Worm (Caenorhabditis elegans) whole organism, L4 larva: ENCODE measurements around the gene C45G9.12.

Experiments
- D1046.2 ChIP-seq: fragments of 200-800 bp; sonication (Bioruptor generic); IDR thresholded peaks from 2 replicates; pipeline ENCODE4 v1.3.6; 2022; ENCODE audit warnings: missing genetic modification characterization, missing compliant biosample characterization
- F44E2.7 ChIP-seq: fragments of 200-800 bp; sonication (Bioruptor generic); IDR thresholded peaks from 2 replicates; pipeline ENCODE4 v2.1.2; 2022; ENCODE audit warnings: missing genetic modification characterization, missing compliant biosample characterization
- T20F7.1 ChIP-seq: fragments of 200-800 bp; sonication (Bioruptor generic); optimal IDR thresholded peaks from 2 replicates; lab custom pipeline; 2018; ENCODE audit warnings: mild to moderate bottlenecking, missing genetic modification characterization, missing compliant biosample characterization
- aha-1 ChIP-seq: fragments of 150-350 bp; peaks from one replicate; lab custom pipeline; 2014; ENCODE audit warnings: missing biosample characterization, missing genetic modification characterization
- ceh-28 ChIP-seq: fragments of 150-350 bp; optimal IDR thresholded peaks from 2 replicates; lab custom pipeline; 2014; ENCODE audit warnings: missing biosample characterization, missing genetic modification reagents, missing genetic modification characterization
- ceh-32 ChIP-seq: sonication (generic microtip); optimal IDR thresholded peaks from 2 replicates; lab custom pipeline; 2016; ENCODE audit warnings: mild to moderate bottlenecking, missing genetic modification characterization, missing compliant biosample characterization; ENCODE audit not compliant: poor library complexity
- ceh-82 ChIP-seq: sonication (generic microtip); optimal IDR thresholded peaks from 2 replicates; lab custom pipeline; 2017; ENCODE audit warnings: missing biosample characterization, missing genetic modification characterization
- ctbp-1 ChIP-seq: fragments of 200-800 bp; sonication (Bioruptor generic); IDR thresholded peaks from 2 replicates; pipeline ENCODE4 v1.3.6; 2022; ENCODE audit warnings: missing genetic modification reagents, missing genetic modification characterization, missing compliant biosample characterization
- daf-12 ChIP-seq: fragments of 150-350 bp; optimal IDR thresholded peaks from 2 replicates; lab custom pipeline; 2014; ENCODE audit warnings: missing biosample characterization, missing genetic modification reagents, missing genetic modification characterization
- daf-16 ChIP-seq, 3 experiments: sonication (generic microtip); optimal IDR thresholded peaks; 2 replicates each; lab custom pipeline; 2016 to 2017; ENCODE audit warnings: missing genetic modification characterization in 3 of 3, missing genetic modification reagents in 3 of 3, mild to moderate bottlenecking in 2 of 3, missing compliant biosample characterization in 2 of 3, missing biosample characterization in 1 of 3, moderate library complexity in 1 of 3
- daf-19 ChIP-seq: fragments of 200-800 bp; sonication (Bioruptor generic); conservative IDR thresholded peaks from 2 replicates; pipeline ENCODE4 v1.3.6; 2022; ENCODE audit warnings: missing genetic modification characterization, missing compliant biosample characterization
- dmd-6 ChIP-seq: fragments of 200-800 bp; sonication (Bioruptor generic); IDR thresholded peaks from 2 replicates; pipeline ENCODE4 v1.3.6; 2022; ENCODE audit warnings: missing genetic modification reagents, missing genetic modification characterization, missing compliant biosample characterization
- dpl-1 ChIP-seq: fragments of 150-350 bp; optimal IDR thresholded peaks from 2 replicates; lab custom pipeline; 2014; ENCODE audit warnings: missing biosample characterization, missing genetic modification reagents, missing genetic modification characterization
- dve-1 ChIP-seq: sonication (generic microtip); optimal IDR thresholded peaks from 2 replicates; lab custom pipeline; 2017; ENCODE audit warnings: antibody characterized with exemption, mild to moderate bottlenecking, missing genetic modification characterization, missing compliant biosample characterization; ENCODE audit not compliant: insufficient read depth
- fkh-10 ChIP-seq: fragments of 150-350 bp; optimal IDR thresholded peaks from 2 replicates; lab custom pipeline; 2014; ENCODE audit warnings: missing biosample characterization, missing genetic modification reagents, missing genetic modification characterization
- hif-1 ChIP-seq, 2 experiments: sonication (generic microtip); optimal IDR thresholded peaks; 2 replicates each; lab custom pipeline; 2016 to 2017; ENCODE audit warnings: missing compliant biosample characterization in 2 of 2, missing genetic modification characterization in 2 of 2, missing genetic modification reagents in 2 of 2, missing genotype in 2 of 2, mild to moderate bottlenecking in 1 of 2
- hlh-11 ChIP-seq: fragments of 200-800 bp; sonication (Bioruptor generic); optimal IDR thresholded peaks from 2 replicates; lab custom pipeline; 2018; ENCODE audit warnings: mild to moderate bottlenecking, missing genetic modification characterization, missing compliant biosample characterization
- hlh-30 ChIP-seq: sonication (generic microtip); optimal IDR thresholded peaks from 2 replicates; lab custom pipeline; 2017; ENCODE audit warnings: antibody characterized with exemption, mild to moderate bottlenecking, missing genetic modification characterization, missing compliant biosample characterization; ENCODE audit not compliant: insufficient read depth
- hmg-1.1 ChIP-seq: fragments of 200-800 bp; sonication (Bioruptor generic); IDR thresholded peaks from 2 replicates; pipeline ENCODE4 v1.3.6; 2022; ENCODE audit warnings: missing genetic modification reagents, missing genetic modification characterization, missing compliant biosample characterization
- jun-1 ChIP-seq: fragments of 150-350 bp; optimal IDR thresholded peaks from 2 replicates; lab custom pipeline; 2014; ENCODE audit warnings: missing biosample characterization, missing genetic modification reagents, missing genetic modification characterization
- lir-3 ChIP-seq: sonication (generic microtip); optimal IDR thresholded peaks from 2 replicates; lab custom pipeline; 2016; ENCODE audit warnings: mild to moderate bottlenecking, missing genetic modification characterization, missing compliant biosample characterization
- lsy-2 ChIP-seq, 2 experiments: fragments of 150-350 bp in 1 of 2; sonication (generic microtip) in 1 of 2; optimal IDR thresholded peaks; 2 replicates each; lab custom pipeline; 2014 to 2017; ENCODE audit warnings: missing biosample characterization in 2 of 2, missing genetic modification characterization in 2 of 2
- mxl-2 ChIP-seq: fragments of 200-800 bp; sonication (Bioruptor generic); conservative IDR thresholded peaks from 2 replicates; pipeline ENCODE4 v1.3.6; 2022; ENCODE audit warnings: missing genetic modification reagents, missing genetic modification characterization, missing compliant biosample characterization
- mxl-3 ChIP-seq: fragments of 200-800 bp; sonication (Bioruptor generic); optimal IDR thresholded peaks from 2 replicates; lab custom pipeline; 2018; ENCODE audit warnings: mild to moderate bottlenecking, missing genetic modification characterization, missing compliant biosample characterization
- nhr-237 ChIP-seq: sonication (generic microtip); optimal IDR thresholded peaks from 2 replicates; lab custom pipeline; 2017; ENCODE audit warnings: missing biosample characterization, missing genetic modification characterization
- nhr-28 ChIP-seq: fragments of 150-350 bp; optimal IDR thresholded peaks from 2 replicates; lab custom pipeline; 2014; ENCODE audit warnings: missing biosample characterization, missing genetic modification characterization
- nhr-6 ChIP-seq: fragments of 150-350 bp; optimal IDR thresholded peaks from 2 replicates; lab custom pipeline; 2014; ENCODE audit warnings: missing biosample characterization, missing genetic modification characterization
- nhr-76 ChIP-seq: fragments of 150-350 bp; optimal IDR thresholded peaks from 2 replicates; lab custom pipeline; 2014; ENCODE audit warnings: missing biosample characterization, missing genetic modification characterization
- nhr-77 ChIP-seq: fragments of 150-350 bp; optimal IDR thresholded peaks from 2 replicates; lab custom pipeline; 2014; ENCODE audit warnings: missing biosample characterization, missing genetic modification characterization
- php-3 ChIP-seq: fragments of 200-800 bp; sonication (Bioruptor generic); IDR thresholded peaks from 2 replicates; pipeline ENCODE4 v1.3.6; 2022; ENCODE audit warnings: missing genetic modification reagents, missing genetic modification characterization, missing compliant biosample characterization
- pqm-1 ChIP-seq: sonication (generic microtip); optimal IDR thresholded peaks from 2 replicates; lab custom pipeline; 2017; ENCODE audit warnings: missing biosample characterization, missing genetic modification characterization
- set-16 ChIP-seq: fragments of 200-800 bp; sonication (Bioruptor generic); IDR thresholded peaks from 2 replicates; pipeline ENCODE4 v1.3.6; 2022; ENCODE audit warnings: missing genetic modification reagents, missing genetic modification characterization, missing compliant biosample characterization
- spr-1 ChIP-seq: sonication (generic microtip); optimal IDR thresholded peaks from 2 replicates; lab custom pipeline; 2016; ENCODE audit warnings: mild to moderate bottlenecking, missing genetic modification characterization, missing compliant biosample characterization
- tag-97 ChIP-seq: fragments of 200-800 bp; sonication (Bioruptor generic); IDR thresholded peaks from 2 replicates; pipeline ENCODE4 v1.3.6; 2022; ENCODE audit warnings: missing genetic modification characterization, missing compliant biosample characterization
- unc-39 ChIP-seq: sonication (generic microtip); optimal IDR thresholded peaks from 2 replicates; lab custom pipeline; 2017; ENCODE audit warnings: missing biosample characterization, missing genetic modification characterization
- unc-62 ChIP-seq, 3 experiments: fragments of 150-350 bp in 1 of 3; sonication (generic microtip); optimal IDR thresholded peaks in 2 of 3; peaks in 1 of 3; 1 replicate in 1 of 3; 2 replicates in 2 of 3; lab custom pipeline; 2014 to 2017; ENCODE audit warnings: missing biosample characterization in 3 of 3, missing genetic modification characterization in 3 of 3, missing genetic modification reagents in 3 of 3, missing genotype in 1 of 3
- vab-7 ChIP-seq: fragments of 200-800 bp; sonication (Bioruptor generic); IDR thresholded peaks from 2 replicates; pipeline ENCODE4 v1.3.6; 2022; ENCODE audit warnings: missing genetic modification reagents, missing genetic modification characterization, missing compliant biosample characterization
- zfp-2 ChIP-seq: sonication (generic microtip); optimal IDR thresholded peaks from 2 replicates; lab custom pipeline; 2016; ENCODE audit warnings: mild to moderate bottlenecking, missing genetic modification characterization, missing compliant biosample characterization
- zfp-3 ChIP-seq: fragments of 200-800 bp; sonication (Bioruptor generic); conservative IDR thresholded peaks from 2 replicates; pipeline ENCODE4 v1.3.6; 2022; ENCODE audit warnings: missing genetic modification reagents, missing genetic modification characterization, missing compliant biosample characterization
- zip-11 ChIP-seq: fragments of 200-800 bp; sonication (Bioruptor generic); IDR thresholded peaks from 2 replicates; pipeline ENCODE4 v1.3.6; 2022; ENCODE audit warnings: missing genetic modification characterization, missing compliant biosample characterization
- zip-2 ChIP-seq: fragments of 150-350 bp; optimal IDR thresholded peaks from 2 replicates; lab custom pipeline; 2014; ENCODE audit warnings: missing biosample characterization, missing genetic modification characterization
- ztf-7 ChIP-seq: fragments of 150-350 bp; optimal IDR thresholded peaks from 2 replicates; lab custom pipeline; 2014; ENCODE audit warnings: missing biosample characterization, missing genetic modification characterization

C45G9.12 gene

ce11 chrIII:5112998-5113397 is 41.6 kb upstream of the C45G9.12 start (continued):
- TF ChIP-seq tag-97 (GFP tag; lab: Robert Waterston, UW) (no peak), dve-1 (tag; lab: Kevin White, UChicago) (no peak), nhr-77 (tag; lab: Kevin White, UChicago) (no peak), php-3 (GFP tag; lab: Robert Waterston, UW) (peak; percentile 92), unc-62 (GFP tag; optimal IDR thresholded peaks at IDR 0.05 in 1 of 2; lab: Kevin White, UChicago) (peak in 1 of 2 experiments; percentile 94), unc-62 (tag; optimal IDR thresholded peaks at IDR 0.05; lab: Kevin White, UChicago) (no peak), daf-16 (GFP tag; optimal IDR thresholded peaks at IDR 0.05; lab: Kevin White, UChicago) (no peak), daf-16 (tag; optimal IDR thresholded peaks at IDR 0.05; lab: Kevin White, UChicago) (peak; percentile 73), daf-12 (no peak), zip-11 (GFP tag; lab: Robert Waterston, UW) (no peak), dpl-1 (GFP tag; lab: Kevin White, UChicago) (no peak), ceh-28 (tag; lab: Kevin White, UChicago) (no peak), T20F7.1 (GFP tag; lab: Kevin White, UChicago) (no peak), ceh-32 (tag; lab: Kevin White, UChicago) (no peak), hlh-11 (tag; lab: Kevin White, UChicago) (peak; percentile 23), ctbp-1 (no peak), nhr-28 (tag; lab: Kevin White, UChicago) (peak; percentile 35), daf-19 (GFP tag; lab: Robert Waterston, UW) (no peak)
- TF ChIP-seq, all 104 proteins: peak for 7

- no peak for TF ChIP-seq D1046.2 (GFP tag; lab: Robert Waterston, UW)
- no peak for TF ChIP-seq F44E2.7 (GFP tag; lab: Robert Waterston, UW)
- TF ChIP-seq hlh-30 (tag; lab: Kevin White, UChicago): no peak
- TF ChIP-seq nhr-237 (tag; lab: Kevin White, UChicago): no peak
- peak; percentile 93 for TF ChIP-seq aha-1 (tag; lab: Kevin White, UChicago)
- no peak for TF ChIP-seq fkh-10 (GFP tag; lab: Kevin White, UChicago)
- TF ChIP-seq vab-7: no peak
Observed at ce11 chrIII:5112399-5112798, 41.0 kb upstream of the C45G9.12 start.

ce11 chrIII:5109401-5109800 is 38.0 kb upstream of the C45G9.12 start, which contains the start of gene sax-2:
sax-2 (plus strand) TSS chrIII:5109701.
- TF ChIP-seq unc-39 (tag; lab: Kevin White, UChicago) (no peak), nhr-76 (tag; lab: Kevin White, UChicago) (no peak), nhr-77 (tag; lab: Kevin White, UChicago) (no peak), zfp-2 (tag; lab: Kevin White, UChicago) (no peak), set-16 (GFP tag; lab: Robert Waterston, UW) (no peak), zfp-3 (no peak), mxl-3 (GFP tag; lab: Kevin White, UChicago) (no peak), dve-1 (tag; lab: Kevin White, UChicago) (no peak)

DNA sequence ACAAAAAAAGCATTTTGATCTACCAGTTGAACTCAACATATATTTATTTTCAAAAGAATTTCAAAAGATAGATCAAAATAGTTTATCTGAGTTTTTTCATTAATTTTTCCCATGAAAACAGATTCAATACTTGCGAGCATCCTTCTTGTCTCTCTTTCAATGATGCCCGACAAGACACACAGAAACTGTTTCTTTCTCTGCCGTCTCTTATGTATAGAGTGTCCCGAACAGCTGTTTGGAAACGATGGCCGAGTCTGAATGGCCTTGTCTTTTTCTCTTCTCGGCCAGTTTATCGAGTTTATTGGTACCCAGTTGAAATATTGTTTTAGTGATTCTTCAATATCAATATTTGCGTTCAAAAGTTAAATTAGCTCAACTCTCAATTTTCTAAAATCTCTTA is 37.3 kb upstream of the C45G9.12 start:
- TF ChIP-seq T20F7.1 (GFP tag; lab: Kevin White, UChicago) (peak; percentile 16), ceh-82 (no peak), dpl-1 (GFP tag; lab: Kevin White, UChicago) (peak; percentile 42), pqm-1 (tag; lab: Kevin White, UChicago) (peak; percentile 13), hif-1 (tag; optimal IDR thresholded peaks at IDR 0.05; lab: Kevin White, UChicago) (peak in 1 of 2 experiments; percentile 69), daf-16 (GFP tag; optimal IDR thresholded peaks at IDR 0.05; lab: Kevin White, UChicago) (peak in 1 of 2 experiments; percentile 43), daf-16 (tag; optimal IDR thresholded peaks at IDR 0.05; lab: Kevin White, UChicago) (peak; percentile 24), lsy-2 (tag; optimal IDR thresholded peaks at IDR 0.05; lab: Kevin White, UChicago) (peak in 1 of 2 experiments; percentile 75), hlh-11 (tag; lab: Kevin White, UChicago) (peak; percentile 97), nhr-6 (tag; lab: Kevin White, UChicago) (no peak), zfp-2 (tag; lab: Kevin White, UChicago) (no peak), php-3 (GFP tag; lab: Robert Waterston, UW) (no peak), hlh-30 (tag; lab: Kevin White, UChicago) (peak; percentile 31), aha-1 (tag; lab: Kevin White, UChicago) (peak; percentile 71), unc-62 (GFP tag; optimal IDR thresholded peaks at IDR 0.05 in 1 of 2; lab: Kevin White, UChicago) (peak in 1 of 2 experiments; percentile 28), unc-62 (tag; optimal IDR thresholded peaks at IDR 0.05; lab: Kevin White, UChicago) (no peak), spr-1 (tag; lab: Kevin White, UChicago) (no peak), jun-1 (tag; lab: Kevin White, UChicago) (no peak), lir-3 (no peak), dmd-6 (GFP tag; lab: Robert Waterston, UW) (peak; percentile 35; the same call in 1 of the 2 replicates), mxl-2 (no peak), zip-2 (tag; lab: Kevin White, UChicago) (no peak), mxl-3 (GFP tag; lab: Kevin White, UChicago) (peak; percentile 48), hmg-1.1 (0 out of 2 replicates have a peak, but pooled peaks have one; percentile 53), ztf-7 (tag; lab: Kevin White, UChicago) (no peak)
